Fruit fly (Drosophila melanogaster) S2 (cell line): ENCODE data around the gene CG32260.

Experiments used
- CG8478 ChIP-seq: fragments of >200 bp; optimal IDR thresholded peaks from 2 replicates; lab custom pipeline; 2018
- CTCF ChIP-seq, 2 experiments: fragments of >200 bp; optimal IDR thresholded peaks; 2 replicates each; lab custom pipeline; 2018

Gene CG32260

dm6 chr3L:4142064-4142463, at the start of gene CG32260:
TSS of gene CG32260 (plus strand) at chr3L:4142364.
- TF ChIP-seq CG8478 (lab: Kevin White, UChicago) (no peak), CTCF (optimal IDR thresholded peaks at IDR 0.05; lab: Kevin White, UChicago) (no peak)

- TF ChIP-seq CG8478 (lab: Kevin White, UChicago), result no peak
- peak in 1 of 2 experiments; percentile 44 for TF ChIP-seq CTCF (optimal IDR thresholded peaks at IDR 0.05; lab: Kevin White, UChicago)
Measured at dm6 chr3L:4092705-4093257, 49.4 kb upstream of the CG32260 start, which contains the start of gene CG14990. TSS of gene CG14990 (plus strand) at chr3L:4093207.

- no peak for TF ChIP-seq CG8478 (lab: Kevin White, UChicago)
- TF ChIP-seq CTCF (optimal IDR thresholded peaks at IDR 0.05; lab: Kevin White, UChicago), result no peak
Measured at dm6 chr3L:4096546-4096945, 45.6 kb upstream of the CG32260 start.

- TF ChIP-seq CG8478 (lab: Kevin White, UChicago) (no peak), CTCF (optimal IDR thresholded peaks at IDR 0.05; lab: Kevin White, UChicago) (no peak)
Measured at dm6 chr3L:4099194-4099593, 43.0 kb upstream of the CG32260 start.

- TF ChIP-seq CG8478 (lab: Kevin White, UChicago) (no peak), CTCF (optimal IDR thresholded peaks at IDR 0.05; lab: Kevin White, UChicago) (no peak)
Measured at dm6 chr3L:4102496-4103257, 39.5 kb upstream of the CG32260 start, which contains the start of gene CG14995. TSS of gene CG14995 (minus strand) at chr3L:4103256.

- no peak for TF ChIP-seq CG8478 (lab: Kevin White, UChicago)
- no peak for TF ChIP-seq CTCF (optimal IDR thresholded peaks at IDR 0.05; lab: Kevin White, UChicago)
Measured at dm6 chr3L:4103258-4104247, 38.6 kb upstream of the CG32260 start, which contains the start of gene Fit1. TSS of gene Fit1 (plus strand) at chr3L:4103564.

- TF ChIP-seq CTCF (optimal IDR thresholded peaks at IDR 0.05; lab: Kevin White, UChicago) (no peak), CG8478 (lab: Kevin White, UChicago) (no peak)
Measured at dm6 chr3L:4107120-4107519, 35.0 kb upstream of the CG32260 start.

- TF ChIP-seq CTCF (optimal IDR thresholded peaks at IDR 0.05; lab: Kevin White, UChicago) (no peak), CG8478 (lab: Kevin White, UChicago) (no peak)
Measured at dm6 chr3L:4108072-4108843, 33.9 kb upstream of the CG32260 start, which contains the start of gene Ack. TSS of gene Ack (plus strand) at chr3L:4108186.

dm6 chr3L:4108844-4109494, 33.2 kb upstream of the CG32260 start:
- TF ChIP-seq CG8478 (lab: Kevin White, UChicago) (no peak), CTCF (optimal IDR thresholded peaks at IDR 0.05; lab: Kevin White, UChicago) (no peak)

dm6 chr3L:4110212-4110611, 32.0 kb upstream of the CG32260 start:
- no peak for TF ChIP-seq CTCF (optimal IDR thresholded peaks at IDR 0.05; lab: Kevin White, UChicago)
- no peak for TF ChIP-seq CG8478 (lab: Kevin White, UChicago)

dm6 chr3L:4113998-4114397, 28.2 kb upstream of the CG32260 start:
- no peak for TF ChIP-seq CG8478 (lab: Kevin White, UChicago)

dm6 chr3L:4115107-4115506, 27.1 kb upstream of the CG32260 start:
- no peak for TF ChIP-seq CTCF (optimal IDR thresholded peaks at IDR 0.05; lab: Kevin White, UChicago)
- no peak for TF ChIP-seq CG8478 (lab: Kevin White, UChicago)

dm6 chr3L:4115701-4116100, 26.5 kb upstream of the CG32260 start:
- TF ChIP-seq CG8478 (lab: Kevin White, UChicago) (no peak), CTCF (optimal IDR thresholded peaks at IDR 0.05; lab: Kevin White, UChicago) (no peak)
